Worm (Caenorhabditis elegans) whole organism, L1 larva: ENCODE data around the gene rnh-2.

Experiments
- C04F5.9 ChIP-seq: sonication (generic microtip); optimal IDR thresholded peaks from 2 replicates; lab custom pipeline; 2016; ENCODE audit warnings: missing genetic modification characterization, missing compliant biosample characterization
- Y116A8C.19 ChIP-seq: sonication (generic microtip); optimal IDR thresholded peaks from 2 replicates; lab custom pipeline; 2016; ENCODE audit warnings: missing compliant biosample characterization, missing genetic modification characterization, borderline replicate concordance
- ama-1 ChIP-seq: fragments of 150-350 bp; optimal IDR thresholded peaks from 2 replicates; lab custom pipeline; 2014
- ceh-63 ChIP-seq: fragments of 200-800 bp; sonication (Bioruptor generic); optimal IDR thresholded peaks from 2 replicates; lab custom pipeline; 2018; ENCODE audit warnings: mild to moderate bottlenecking, missing genetic modification characterization, missing compliant biosample characterization
- ceh-8 ChIP-seq: fragments of 200-800 bp; sonication (Bioruptor generic); optimal IDR thresholded peaks from 2 replicates; lab custom pipeline; 2018; ENCODE audit warnings: mild to moderate bottlenecking, missing genetic modification characterization, moderate library complexity, missing compliant biosample characterization
- ceh-82 ChIP-seq, 3 experiments: fragments of 150-350 bp in 1 of 3; sonication (generic microtip) in 2 of 3; optimal IDR thresholded peaks; 2 replicates each; lab custom pipeline; 2014 to 2017; ENCODE audit warnings: missing biosample characterization in 3 of 3, missing genetic modification characterization in 3 of 3
- ceh-88 ChIP-seq: fragments of 200-800 bp; sonication (Bioruptor generic); IDR thresholded peaks from 2 replicates; pipeline ENCODE4 v1.3.6; 2022; ENCODE audit warnings: missing genetic modification characterization, missing compliant biosample characterization
- ces-1 ChIP-seq: fragments of 150-350 bp; optimal IDR thresholded peaks from 2 replicates; lab custom pipeline; 2014; ENCODE audit warnings: missing biosample characterization, missing genetic modification reagents, missing genetic modification characterization
- dpl-1 ChIP-seq, 3 experiments: fragments of 150-350 bp in 2 of 3; sonication (generic microtip) in 1 of 3; optimal IDR thresholded peaks; 2 replicates each; lab custom pipeline; 2014 to 2017; ENCODE audit warnings: missing biosample characterization in 3 of 3, missing genetic modification characterization in 3 of 3, missing genetic modification reagents in 3 of 3
- dsc-1 ChIP-seq: sonication (generic microtip); optimal IDR thresholded peaks from 2 replicates; lab custom pipeline; 2016; ENCODE audit warnings: mild to moderate bottlenecking, missing genetic modification characterization, missing compliant biosample characterization
- efl-1 ChIP-seq, 4 experiments: fragments of 150-350 bp; optimal IDR thresholded peaks in 3 of 4; peaks in 1 of 4; 1 replicate in 1 of 4; 2 replicates in 3 of 4; lab custom pipeline; 2014; ENCODE audit warnings: missing biosample characterization in 2 of 4, missing genetic modification characterization in 2 of 4, missing genetic modification reagents in 2 of 4
- efl-3 ChIP-seq: fragments of 200-800 bp; sonication (Bioruptor generic); optimal IDR thresholded peaks from 2 replicates; lab custom pipeline; 2018; ENCODE audit warnings: mild to moderate bottlenecking, missing genetic modification characterization, missing compliant biosample characterization
- elt-3 ChIP-seq, 6 experiments: fragments of 150-350 bp in 1 of 6; sonication (generic microtip); optimal IDR thresholded peaks; 2 replicates each; lab custom pipeline; 2017 to 2018; ENCODE audit warnings: missing biosample characterization in 6 of 6, missing genetic modification characterization in 6 of 6, inconsistent platforms in 1 of 6
- hlh-17 ChIP-seq: fragments of 200-800 bp; sonication (Bioruptor generic); optimal IDR thresholded peaks from 2 replicates; lab custom pipeline; 2018; ENCODE audit warnings: missing genetic modification characterization, mild to moderate bottlenecking, missing compliant biosample characterization, moderate library complexity, borderline replicate concordance
- isw-1 ChIP-seq: fragments of 200-800 bp; sonication (Bioruptor generic); IDR thresholded peaks from 2 replicates; pipeline ENCODE4 v1.3.6; 2022; ENCODE audit warnings: missing genetic modification characterization, missing compliant biosample characterization
- lin-13 ChIP-seq: fragments of 150-350 bp; optimal IDR thresholded peaks from 2 replicates; lab custom pipeline; 2014; ENCODE audit warnings: missing biosample characterization, missing genetic modification reagents, missing genetic modification characterization
- lin-35 ChIP-seq, 2 experiments: fragments of 150-350 bp; optimal IDR thresholded peaks; 2 replicates each; lab custom pipeline; 2014; ENCODE audit warnings: missing biosample characterization in 2 of 2, missing genetic modification characterization in 2 of 2, missing genetic modification reagents in 2 of 2
- lir-3 ChIP-seq: sonication (generic microtip); optimal IDR thresholded peaks from 2 replicates; lab custom pipeline; 2016; ENCODE audit warnings: mild to moderate bottlenecking, missing genetic modification characterization, moderate library complexity, missing compliant biosample characterization; ENCODE audit not compliant: poor library complexity
- mab-9 ChIP-seq: fragments of 200-800 bp; sonication (Bioruptor generic); IDR thresholded peaks from 2 replicates; pipeline ENCODE4 v1.3.6; 2022; ENCODE audit warnings: missing genetic modification reagents, missing genetic modification characterization, missing compliant biosample characterization
- mdl-1 ChIP-seq, 2 experiments: fragments of 150-350 bp; optimal IDR thresholded peaks; 2 replicates each; lab custom pipeline; 2014 to 2017; ENCODE audit warnings: missing biosample characterization in 2 of 2, missing genetic modification characterization in 2 of 2, inconsistent platforms in 1 of 2
- nhr-12 ChIP-seq: sonication (generic microtip); optimal IDR thresholded peaks from 2 replicates; lab custom pipeline; 2017; ENCODE audit warnings: missing biosample characterization, missing genetic modification characterization
- nhr-237 ChIP-seq: fragments of 150-350 bp; optimal IDR thresholded peaks from 2 replicates; lab custom pipeline; 2014; ENCODE audit warnings: missing biosample characterization, missing genetic modification characterization
- nhr-47 ChIP-seq: sonication (generic microtip); optimal IDR thresholded peaks from 2 replicates; lab custom pipeline; 2016; ENCODE audit warnings: mild to moderate bottlenecking, missing genetic modification characterization, moderate library complexity, missing compliant biosample characterization
- nhr-76 ChIP-seq: sonication (generic microtip); optimal IDR thresholded peaks from 2 replicates; lab custom pipeline; 2017; ENCODE audit warnings: missing biosample characterization, missing genetic modification characterization
- nhr-85 ChIP-seq: sonication (generic microtip); peaks from one replicate; lab custom pipeline; 2016; ENCODE audit warnings: missing genetic modification characterization, inconsistent platforms, missing compliant biosample characterization
- snpc-4 ChIP-seq: fragments of 150-350 bp; optimal IDR thresholded peaks from 2 replicates; lab custom pipeline; 2014; ENCODE audit warnings: missing biosample characterization, missing genetic modification characterization
- sox-4 ChIP-seq: sonication (generic microtip); optimal IDR thresholded peaks from 2 replicates; lab custom pipeline; 2016; ENCODE audit warnings: missing genetic modification characterization, missing compliant biosample characterization
- unc-62 ChIP-seq: fragments of 150-350 bp; optimal IDR thresholded peaks from 2 replicates; lab custom pipeline; 2014; ENCODE audit warnings: missing biosample characterization, missing genetic modification reagents, missing genetic modification characterization
- unc-86 ChIP-seq: sonication (generic microtip); optimal IDR thresholded peaks from 2 replicates; lab custom pipeline; 2016; ENCODE audit warnings: missing genetic modification characterization, missing compliant biosample characterization
- unc-98 ChIP-seq: fragments of 200-800 bp; sonication (Bioruptor generic); IDR thresholded peaks from 2 replicates; pipeline ENCODE4 v1.3.6; 2022; ENCODE audit warnings: missing genetic modification characterization, missing compliant biosample characterization
- xbp-1 ChIP-seq: sonication (generic microtip); optimal IDR thresholded peaks from 2 replicates; lab custom pipeline; 2016; ENCODE audit warnings: missing genetic modification characterization, missing compliant biosample characterization
- zag-1 ChIP-seq: fragments of 150-350 bp; optimal IDR thresholded peaks from 2 replicates; lab custom pipeline; 2014; ENCODE audit warnings: missing biosample characterization, missing genetic modification characterization
- zip-4 ChIP-seq: fragments of 200-800 bp; sonication (Bioruptor generic); optimal IDR thresholded peaks from 2 replicates; lab custom pipeline; 2018; ENCODE audit warnings: mild to moderate bottlenecking, missing genetic modification characterization, moderate library complexity, missing compliant biosample characterization
- ztf-11 ChIP-seq, 2 experiments: sonication (generic microtip); optimal IDR thresholded peaks; 2 replicates each; lab custom pipeline; 2016 to 2017; ENCODE audit warnings: missing genetic modification characterization in 2 of 2, missing biosample characterization in 1 of 2, missing compliant biosample characterization in 1 of 2
- ztf-4 ChIP-seq: fragments of 150-350 bp; optimal IDR thresholded peaks from 2 replicates; lab custom pipeline; 2014; ENCODE audit warnings: missing biosample characterization, missing genetic modification characterization

rnh-2 gene

ce11 chrII:8472916-8473315, 44.0 kb upstream of the rnh-2 start:
- TF ChIP-seq dsc-1 (tag; lab: Kevin White, UChicago) (no peak), lin-13 (GFP tag; lab: Kevin White, UChicago) (no peak), hlh-17 (no peak), zip-4 (GFP tag; lab: Kevin White, UChicago) (no peak), unc-98 (no peak), ceh-8 (no peak), sox-4 (tag; lab: Kevin White, UChicago) (no peak), lir-3 (tag; lab: Kevin White, UChicago) (no peak), ztf-4 (no peak), snpc-4 (tag; lab: Kevin White, UChicago) (no peak), ceh-82 (tag; optimal IDR thresholded peaks at IDR 0.05; lab: Kevin White, UChicago) (no peak), efl-1 (optimal IDR thresholded peaks at IDR 0.05; lab: Kevin White, UChicago) (no peak), efl-1 (GFP tag; optimal IDR thresholded peaks at IDR 0.05 in 1 of 2; lab: Kevin White, UChicago) (no peak), ces-1 (GFP tag; lab: Kevin White, UChicago) (no peak), xbp-1 (tag; lab: Kevin White, UChicago) (no peak), unc-86 (tag; lab: Kevin White, UChicago) (no peak), unc-62 (no peak), nhr-237 (tag; lab: Kevin White, UChicago) (no peak), ceh-88 (GFP tag; lab: Robert Waterston, UW) (no peak), nhr-76 (no peak)

ce11 chrII:8475306-8475822, 41.6 kb upstream of the rnh-2 start, which contains the start of the genes M05D6.1 and M05D6.3:
Gene M05D6.1 (minus strand): TSS chrII:8475406.
Gene M05D6.3 (plus strand): TSS chrII:8475772.
- TF ChIP-seq nhr-85 (tag; lab: Kevin White, UChicago) = no peak
- TF ChIP-seq zag-1 (tag; lab: Kevin White, UChicago) = no peak
- TF ChIP-seq nhr-237 (tag; lab: Kevin White, UChicago) = no peak
- no peak for TF ChIP-seq mdl-1 (tag; optimal IDR thresholded peaks at IDR 0.05; lab: Kevin White, UChicago)
- no peak for TF ChIP-seq efl-3 (GFP tag; lab: Kevin White, UChicago)
- TF ChIP-seq ztf-11 (tag; optimal IDR thresholded peaks at IDR 0.05; lab: Kevin White, UChicago) = no peak
- TF ChIP-seq nhr-47 = no peak
- no peak for TF ChIP-seq efl-1 (optimal IDR thresholded peaks at IDR 0.05; lab: Kevin White, UChicago)
- no peak for TF ChIP-seq efl-1 (GFP tag; optimal IDR thresholded peaks at IDR 0.05 in 1 of 2; lab: Kevin White, UChicago)
- TF ChIP-seq dpl-1 (GFP tag; optimal IDR thresholded peaks at IDR 0.05; lab: Kevin White, UChicago) = no peak
- no peak for TF ChIP-seq snpc-4 (tag; lab: Kevin White, UChicago)
- no peak for TF ChIP-seq unc-98
- no peak for TF ChIP-seq Y116A8C.19 (tag; lab: Kevin White, UChicago)
- no peak for TF ChIP-seq mab-9 (GFP tag; lab: Robert Waterston, UW)
- no peak for TF ChIP-seq elt-3 (tag; optimal IDR thresholded peaks at IDR 0.05; lab: Kevin White, UChicago)
- no peak for TF ChIP-seq lin-35 (GFP tag; optimal IDR thresholded peaks at IDR 0.05; lab: Kevin White, UChicago)
- no peak for TF ChIP-seq lir-3 (tag; lab: Kevin White, UChicago)

- TF ChIP-seq ama-1 (lab: Kevin White, UChicago) (peak; percentile 30), efl-1 (optimal IDR thresholded peaks at IDR 0.05; lab: Kevin White, UChicago) (no peak), efl-1 (GFP tag; optimal IDR thresholded peaks at IDR 0.05 in 1 of 2; lab: Kevin White, UChicago) (peak in 1 of 2 experiments; percentile 77), elt-3 (tag; optimal IDR thresholded peaks at IDR 0.05; lab: Kevin White, UChicago) (peak in 1 of 6 experiments; percentile 2), nhr-76 (no peak), nhr-12 (no peak), dsc-1 (tag; lab: Kevin White, UChicago) (no peak)
Observed at ce11 chrII:8479337-8479736, 37.6 kb upstream of the rnh-2 start.

- TF ChIP-seq ceh-63 (GFP tag; lab: Kevin White, UChicago) (no peak), isw-1 (GFP tag; lab: Robert Waterston, UW) (no peak), C04F5.9 (no peak)
- TF ChIP-seq, all 84 proteins: peak for 0
Observed at ce11 chrII:8480166-8480565, 36.8 kb upstream of the rnh-2 start, which contains the start of gene lact-4. Gene lact-4 (minus strand): TSS chrII:8480478.
